Fruit fly (Drosophila melanogaster): ENCODE results near the gene CG13786.

The CG13786 gene

dm6 chr2L:7295924-7296323 lies 43.1 kb upstream of the CG13786 start (continued):
- peak; percentile 66 for TF ChIP-seq CG5180 (GFP tag; optimal IDR thresholded peaks at IDR 0.05)
- peak; percentile 57 for TF ChIP-seq CG16863 (GFP tag; optimal IDR thresholded peaks at IDR 0.05)
- TF ChIP-seq luna (GFP tag; optimal IDR thresholded peaks at IDR 0.05): no peak
- TF ChIP-seq HLH3B (GFP tag; IDR thresholded peaks at IDR 0.05): peak; percentile 62
- TF ChIP-seq CG11398 (GFP tag; optimal IDR thresholded peaks at IDR 0.05): no peak
- TF ChIP-seq GATAe (GFP tag; conservative IDR thresholded peaks at IDR 0.05): no peak
- peak; percentile 43 for TF ChIP-seq ranshi (GFP tag; IDR thresholded peaks at IDR 0.05)
- TF ChIP-seq row (GFP tag; IDR thresholded peaks at IDR 0.05): peak; percentile 74
- TF ChIP-seq CG18476 (GFP tag; optimal IDR thresholded peaks at IDR 0.05): peak; percentile 72
- peak; percentile 6 for TF ChIP-seq CG33213 (GFP tag; optimal IDR thresholded peaks at IDR 0.05)
- TF ChIP-seq CG42726 (GFP tag; IDR thresholded peaks at IDR 0.05; ENCODE audit: partially characterized antibody): no peak
- peak; percentile 62 to 90 for TF ChIP-seq bsh (GFP tag; optimal IDR thresholded peaks at IDR 0.05)
- no peak for TF ChIP-seq pb (GFP tag; optimal IDR thresholded peaks at IDR 0.05)
- peak; percentile 87 for TF ChIP-seq CG33557 (GFP tag; optimal IDR thresholded peaks at IDR 0.05)
- TF ChIP-seq CG7928 (GFP tag; optimal IDR thresholded peaks at IDR 0.05): no peak
- no peak for TF ChIP-seq CG2199 (GFP tag; IDR thresholded peaks at IDR 0.05)
- TF ChIP-seq br (optimal IDR thresholded peaks at IDR 0.05): no peak
- peak; percentile 85 for TF ChIP-seq CG14710 (tag; optimal IDR thresholded peaks at IDR 0.05)
- TF ChIP-seq gce (GFP tag; IDR thresholded peaks at IDR 0.05): 0 out of 3 replicates have a peak, but pooled peaks have one; percentile 67
- TF ChIP-seq slou (GFP tag; optimal IDR thresholded peaks at IDR 0.05): no peak
- TF ChIP-seq fru (optimal IDR thresholded peaks at IDR 0.05): no peak
- TF ChIP-seq CG9797 (GFP tag; optimal IDR thresholded peaks at IDR 0.05): no peak
- peak; percentile 52 for TF ChIP-seq CG8359 (GFP tag; optimal IDR thresholded peaks at IDR 0.05; ENCODE audit: borderline replicate concordance)
- TF ChIP-seq CG10462 (GFP tag; optimal IDR thresholded peaks at IDR 0.05): peak; percentile 56
- no peak for TF ChIP-seq CG34224 (GFP tag; IDR thresholded peaks at IDR 0.05; ENCODE audit: partially characterized antibody)
- peak; percentile 63 for TF ChIP-seq CG10654 (GFP tag; optimal IDR thresholded peaks at IDR 0.05)
- no peak for TF ChIP-seq cas (GFP tag; IDR thresholded peaks at IDR 0.05)
- TF ChIP-seq CG11696 (GFP tag; IDR thresholded peaks at IDR 0.05): peak; percentile 42; the same call in 1 of the 2 replicates
- TF ChIP-seq CG9932 (GFP tag; IDR thresholded peaks at IDR 0.05): no peak
- TF ChIP-seq Dfd (GFP tag; optimal IDR thresholded peaks at IDR 0.05): no peak
- TF ChIP-seq CG3281 (GFP tag; optimal IDR thresholded peaks at IDR 0.05): no peak
- TF ChIP-seq Hr78 (GFP tag; optimal IDR thresholded peaks at IDR 0.05): peak in 1 of 2 experiments; percentile 65
- peak; percentile 63; the same call in 2 of the 3 replicates for TF ChIP-seq dysf (GFP tag; IDR thresholded peaks at IDR 0.05)
- TF ChIP-seq CG30431 (GFP tag; optimal IDR thresholded peaks at IDR 0.05): peak; percentile 71
- TF ChIP-seq kay (GFP tag; optimal IDR thresholded peaks at IDR 0.05): peak; percentile 48
- no peak for TF ChIP-seq CG31388 (GFP tag; optimal IDR thresholded peaks at IDR 0.05)
- peak; percentile 82 for TF ChIP-seq zfh1 (GFP tag; IDR thresholded peaks at IDR 0.05)
- TF ChIP-seq CG15514 (GFP tag; optimal IDR thresholded peaks at IDR 0.05): no peak
- peak; percentile 11 for TF ChIP-seq HLH54F (GFP tag; optimal IDR thresholded peaks at IDR 0.05)
- TF ChIP-seq CG16815 (GFP tag; optimal IDR thresholded peaks at IDR 0.05): peak; percentile 72
- peak; percentile 53 for TF ChIP-seq CG12942 (GFP tag; optimal IDR thresholded peaks at IDR 0.05)
- TF ChIP-seq exex (tag; optimal IDR thresholded peaks at IDR 0.05): no peak
- peak; percentile 65 for TF ChIP-seq CG4707 (GFP tag; optimal IDR thresholded peaks at IDR 0.05)
- peak; percentile 85 for TF ChIP-seq zen (tag; optimal IDR thresholded peaks at IDR 0.05)
- no peak for TF ChIP-seq CG12071 (GFP tag; optimal IDR thresholded peaks at IDR 0.05)
- TF ChIP-seq Ravus (GFP tag; IDR thresholded peaks at IDR 0.05): no peak
- no peak for TF ChIP-seq hb (GFP tag; IDR thresholded peaks at IDR 0.05; ENCODE audit: partially characterized antibody)
- peak; percentile 80 for TF ChIP-seq croc (GFP tag; conservative IDR thresholded peaks at IDR 0.05)
- TF ChIP-seq tin (GFP tag; optimal IDR thresholded peaks at IDR 0.05): peak; percentile 73
- TF ChIP-seq ato (GFP tag; IDR thresholded peaks at IDR 0.05; ENCODE audit: partially characterized antibody): no peak
- TF ChIP-seq NfI (GFP tag; optimal IDR thresholded peaks at IDR 0.05): peak; percentile 57
